Fruit fly (Drosophila melanogaster) whole organism, embryonic: Measurements from ENCODE around the gene Atg13.

ENCODE experiments used
- Antp ChIP-seq: fragments of 200-800 bp; sonication (Bioruptor generic); optimal IDR thresholded peaks from 3 replicates; lab custom pipeline; 2016; ENCODE audit warnings: missing biosample characterization, missing genetic modification characterization
- CG10209 ChIP-seq: fragments of 200-800 bp; sonication (Bioruptor generic); optimal IDR thresholded peaks from 3 replicates; lab custom pipeline; 2017; ENCODE audit warnings: missing biosample characterization, mild to moderate bottlenecking, missing genetic modification characterization, missing genetic modification reagents
- CG10321 ChIP-seq: fragments of 200-800 bp; sonication (Bioruptor generic); IDR thresholded peaks from 2 replicates; pipeline ENCODE4 v1.3.6; 2022; ENCODE audit warnings: missing biosample characterization, missing genetic modification characterization
- CG12071 ChIP-seq: fragments of 200-800 bp; sonication (Bioruptor generic); optimal IDR thresholded peaks from 3 replicates; lab custom pipeline; 2018; ENCODE audit warnings: missing biosample characterization, mild to moderate bottlenecking, missing genetic modification characterization
- CG12659 ChIP-seq: fragments of 200-800 bp; sonication (Bioruptor generic); optimal IDR thresholded peaks from 3 replicates; lab custom pipeline; 2017; ENCODE audit warnings: mild to moderate bottlenecking, missing biosample characterization, missing genetic modification reagents, missing genetic modification characterization
- CG13287 ChIP-seq: fragments of 200-800 bp; sonication (Bioruptor generic); IDR thresholded peaks from 2 replicates; pipeline ENCODE4 v1.3.6; 2022; ENCODE audit warnings: missing biosample characterization, missing genetic modification characterization; ENCODE audit not compliant: partially characterized antibody
- CG14965 ChIP-seq: fragments of 200-800 bp; sonication (Bioruptor generic); optimal IDR thresholded peaks from 2 replicates; lab custom pipeline; 2016; ENCODE audit warnings: missing biosample characterization, missing genetic modification characterization, borderline replicate concordance
- CG15073 ChIP-seq: fragments of 200-800 bp; sonication (Bioruptor generic); optimal IDR thresholded peaks from 2 replicates; lab custom pipeline; 2016; ENCODE audit warnings: missing biosample characterization, missing genetic modification characterization
- CG1603 ChIP-seq: fragments of 200-800 bp; sonication (Bioruptor generic); optimal IDR thresholded peaks from 2 replicates; lab custom pipeline; 2019; ENCODE audit warnings: missing biosample characterization, mild to moderate bottlenecking, missing genetic modification characterization, moderate library complexity
- CG18599 ChIP-seq: fragments of 200-800 bp; sonication (Bioruptor generic); optimal IDR thresholded peaks from 3 replicates; lab custom pipeline; 2017; ENCODE audit warnings: missing biosample characterization, missing genetic modification characterization, mild to moderate bottlenecking, moderate library complexity, missing genetic modification reagents
- CG2120 ChIP-seq: fragments of 200-800 bp; sonication (Bioruptor generic); optimal IDR thresholded peaks from 3 replicates; lab custom pipeline; 2016; ENCODE audit warnings: missing biosample characterization, missing genetic modification characterization
- CG31365 ChIP-seq: fragments of 200-800 bp; sonication (Bioruptor generic); optimal IDR thresholded peaks from 2 replicates; lab custom pipeline; 2018; ENCODE audit warnings: missing biosample characterization, mild to moderate bottlenecking, missing genetic modification characterization
- CG43689 ChIP-seq: fragments of 200-800 bp; sonication (Bioruptor generic); IDR thresholded peaks from 2 replicates; pipeline ENCODE4 v1.3.6; 2022; ENCODE audit warnings: missing biosample characterization, missing genetic modification characterization
- CG6654 ChIP-seq: fragments of 200-800 bp; sonication (Bioruptor generic); optimal IDR thresholded peaks from 2 replicates; lab custom pipeline; 2017; ENCODE audit warnings: missing biosample characterization, mild to moderate bottlenecking, missing genetic modification characterization
- CG6813 ChIP-seq: fragments of 200-800 bp; sonication (Bioruptor generic); optimal IDR thresholded peaks from 2 replicates; lab custom pipeline; 2017; ENCODE audit warnings: missing biosample characterization, missing genetic modification characterization, mild to moderate bottlenecking, moderate library complexity, missing genetic modification reagents
- CG7987 ChIP-seq: fragments of 200-800 bp; sonication (Bioruptor generic); optimal IDR thresholded peaks from 2 replicates; lab custom pipeline; 2018; ENCODE audit warnings: missing biosample characterization, mild to moderate bottlenecking, missing genetic modification characterization, moderate library complexity
- CG8089 ChIP-seq: fragments of 200-800 bp; sonication (Bioruptor generic); optimal IDR thresholded peaks from 3 replicates; lab custom pipeline; 2016; ENCODE audit warnings: missing biosample characterization, missing genetic modification characterization
- CG8478 ChIP-seq: fragments of >200 bp; optimal IDR thresholded peaks from 2 replicates; lab custom pipeline; 2018
- Ets65A ChIP-seq: fragments of 200-800 bp; sonication (Bioruptor generic); peaks from one replicate; lab custom pipeline; 2016; ENCODE audit warnings: missing biosample characterization, missing genetic modification characterization
- GATAe ChIP-seq: fragments of 200-800 bp; sonication (Bioruptor generic); conservative IDR thresholded peaks from 2 replicates; pipeline ENCODE4 v1.3.6; 2022; ENCODE audit warnings: missing biosample characterization, missing genetic modification characterization
- HLH54F ChIP-seq: fragments of 200-800 bp; sonication (Bioruptor generic); optimal IDR thresholded peaks from 3 replicates; lab custom pipeline; 2016; ENCODE audit warnings: missing biosample characterization, missing genetic modification characterization
- Jarid2 ChIP-seq: fragments of 200-800 bp; sonication (Bioruptor generic); optimal IDR thresholded peaks from 3 replicates; lab custom pipeline; 2017; ENCODE audit warnings: mild to moderate bottlenecking, missing biosample characterization, missing genetic modification reagents, missing genetic modification characterization
- Lhr ChIP-seq: fragments of 200-800 bp; sonication (Bioruptor generic); optimal IDR thresholded peaks from 3 replicates; lab custom pipeline; 2017; ENCODE audit warnings: mild to moderate bottlenecking, missing biosample characterization, missing genetic modification reagents, missing genetic modification characterization
- MBD-R2 ChIP-seq: fragments of 200-800 bp; sonication (Bioruptor generic); IDR thresholded peaks from 2 replicates; pipeline ENCODE4 v1.3.6; 2022; ENCODE audit warnings: missing biosample characterization, missing genetic modification characterization
- Nf-YA ChIP-seq: fragments of 200-800 bp; sonication (Bioruptor generic); IDR thresholded peaks from 2 replicates; pipeline ENCODE4 v1.3.6; 2022; ENCODE audit warnings: missing biosample characterization, missing genetic modification characterization
- Nf-YC ChIP-seq: fragments of 200-800 bp; optimal IDR thresholded peaks from 3 replicates; lab custom pipeline; 2019; ENCODE audit warnings: missing biosample characterization, mild to moderate bottlenecking, missing genetic modification characterization, moderate library complexity
- Sin3A ChIP-seq: fragments of >200 bp; optimal IDR thresholded peaks from 2 replicates; lab custom pipeline; 2018
- Xrp1 ChIP-seq: fragments of 200-800 bp; sonication (Bioruptor generic); IDR thresholded peaks from 2 replicates; pipeline ENCODE4 v1.3.6; 2022; ENCODE audit warnings: missing biosample characterization, missing genetic modification characterization
- cas ChIP-seq: fragments of 200-800 bp; sonication (Bioruptor generic); IDR thresholded peaks from 2 replicates; pipeline ENCODE4 v1.3.6; 2022; ENCODE audit warnings: missing biosample characterization, missing genetic modification characterization
- chm ChIP-seq: fragments of 200-800 bp; sonication (Bioruptor generic); IDR thresholded peaks from 2 replicates; pipeline ENCODE4 v1.3.6; 2022; ENCODE audit warnings: missing biosample characterization, missing genetic modification characterization
- da ChIP-seq: fragments of 200-800 bp; sonication (Bioruptor generic); optimal IDR thresholded peaks from 2 replicates; lab custom pipeline; 2016; ENCODE audit warnings: missing biosample characterization, missing genetic modification characterization
- dpn ChIP-seq, 2 experiments: fragments of 200-800 bp; sonication (Bioruptor generic); optimal IDR thresholded peaks; 3 replicates each; lab custom pipeline; 2016; ENCODE audit warnings: missing biosample characterization in 2 of 2, missing genetic modification characterization in 2 of 2
- esg ChIP-seq: fragments of 200-800 bp; sonication (Bioruptor generic); conservative IDR thresholded peaks from 2 replicates; pipeline ENCODE4 v1.3.6; 2022; ENCODE audit warnings: missing biosample characterization, missing genetic modification characterization
- gce ChIP-seq: fragments of 200-800 bp; sonication (Bioruptor generic); IDR thresholded peaks from 3 replicates; pipeline ENCODE4 v1.3.6; 2022; ENCODE audit warnings: missing biosample characterization, missing genetic modification characterization
- gcm ChIP-seq: fragments of 200-800 bp; sonication (Bioruptor generic); optimal IDR thresholded peaks from 2 replicates; lab custom pipeline; 2019; ENCODE audit warnings: missing biosample characterization, mild to moderate bottlenecking, missing genetic modification characterization, moderate library complexity
- grau ChIP-seq: fragments of 200-800 bp; optimal IDR thresholded peaks from 3 replicates; lab custom pipeline; 2019; ENCODE audit warnings: missing biosample characterization, mild to moderate bottlenecking, missing genetic modification characterization, moderate library complexity
- hbn ChIP-seq: fragments of 200-800 bp; sonication (Bioruptor generic); IDR thresholded peaks from 2 replicates; pipeline ENCODE4 v1.3.6; 2022; ENCODE audit warnings: missing biosample characterization, missing genetic modification characterization; ENCODE audit not compliant: partially characterized antibody
- hkb ChIP-seq, 2 experiments: fragments of 200-800 bp in 1 of 2; fragments of >200 bp in 1 of 2; sonication (Bioruptor generic) in 1 of 2; IDR thresholded peaks in 1 of 2; optimal IDR thresholded peaks in 1 of 2; 2 replicates each; pipeline versions ENCODE4 v1.3.6 to Lab custom; 2017 to 2022; ENCODE audit warnings: missing biosample characterization in 1 of 2, missing genetic modification characterization in 1 of 2
- insv ChIP-seq, 2 experiments: fragments of 200-800 bp; sonication (Bioruptor generic); optimal IDR thresholded peaks; 3 replicates each; lab custom pipeline; 2016 to 2018; ENCODE audit warnings: missing biosample characterization in 2 of 2, missing genetic modification characterization in 2 of 2
- jigr1 ChIP-seq: fragments of 200-800 bp; sonication (Bioruptor generic); IDR thresholded peaks from 3 replicates; pipeline ENCODE4 v1.3.6; 2022; ENCODE audit warnings: missing biosample characterization, missing genetic modification characterization
- jing ChIP-seq: fragments of 200-800 bp; sonication (Bioruptor generic); optimal IDR thresholded peaks from 2 replicates; lab custom pipeline; 2018; ENCODE audit warnings: missing biosample characterization, mild to moderate bottlenecking, missing genetic modification characterization
- klu ChIP-seq: fragments of 200-800 bp; sonication (Bioruptor generic); IDR thresholded peaks from 2 replicates; pipeline ENCODE4 v1.3.6; 2022; ENCODE audit warnings: missing biosample characterization, missing genetic modification characterization
- lbe ChIP-seq: fragments of 200-800 bp; sonication (Bioruptor generic); optimal IDR thresholded peaks from 2 replicates; lab custom pipeline; 2016; ENCODE audit warnings: missing biosample characterization, mild to moderate bottlenecking, missing genetic modification characterization
- nerfin-1 ChIP-seq: fragments of 200-800 bp; sonication (Bioruptor generic); optimal IDR thresholded peaks from 3 replicates; lab custom pipeline; 2019; ENCODE audit warnings: missing biosample characterization, mild to moderate bottlenecking, missing genetic modification characterization, moderate library complexity
- p53 ChIP-seq: fragments of 200-800 bp; sonication (Bioruptor generic); optimal IDR thresholded peaks from 2 replicates; lab custom pipeline; 2016; ENCODE audit warnings: missing biosample characterization, missing genetic modification characterization
- pita ChIP-seq: fragments of 200-800 bp; sonication (Bioruptor generic); optimal IDR thresholded peaks from 2 replicates; lab custom pipeline; 2017; ENCODE audit warnings: missing biosample characterization, mild to moderate bottlenecking, missing genetic modification characterization
- row ChIP-seq: fragments of 200-800 bp; sonication (Bioruptor generic); IDR thresholded peaks from 3 replicates; pipeline ENCODE4 v1.3.6; 2022; ENCODE audit warnings: missing biosample characterization, missing genetic modification characterization
- scrt ChIP-seq: fragments of 200-800 bp; sonication (Bioruptor generic); optimal IDR thresholded peaks from 2 replicates; lab custom pipeline; 2018; ENCODE audit warnings: missing biosample characterization, mild to moderate bottlenecking, missing genetic modification characterization, moderate library complexity
- ttk ChIP-seq: fragments of 200-800 bp; sonication (Bioruptor generic); IDR thresholded peaks from 2 replicates; pipeline ENCODE4 v2.1.2; 2022; ENCODE audit warnings: missing biosample characterization, missing genetic modification characterization
- zen2 ChIP-seq: fragments of 200-800 bp; sonication (Bioruptor generic); IDR thresholded peaks from 3 replicates; pipeline ENCODE4 v1.3.6; 2022; ENCODE audit warnings: missing biosample characterization, missing genetic modification characterization; ENCODE audit not compliant: partially characterized antibody

Atg13 gene

DNA sequence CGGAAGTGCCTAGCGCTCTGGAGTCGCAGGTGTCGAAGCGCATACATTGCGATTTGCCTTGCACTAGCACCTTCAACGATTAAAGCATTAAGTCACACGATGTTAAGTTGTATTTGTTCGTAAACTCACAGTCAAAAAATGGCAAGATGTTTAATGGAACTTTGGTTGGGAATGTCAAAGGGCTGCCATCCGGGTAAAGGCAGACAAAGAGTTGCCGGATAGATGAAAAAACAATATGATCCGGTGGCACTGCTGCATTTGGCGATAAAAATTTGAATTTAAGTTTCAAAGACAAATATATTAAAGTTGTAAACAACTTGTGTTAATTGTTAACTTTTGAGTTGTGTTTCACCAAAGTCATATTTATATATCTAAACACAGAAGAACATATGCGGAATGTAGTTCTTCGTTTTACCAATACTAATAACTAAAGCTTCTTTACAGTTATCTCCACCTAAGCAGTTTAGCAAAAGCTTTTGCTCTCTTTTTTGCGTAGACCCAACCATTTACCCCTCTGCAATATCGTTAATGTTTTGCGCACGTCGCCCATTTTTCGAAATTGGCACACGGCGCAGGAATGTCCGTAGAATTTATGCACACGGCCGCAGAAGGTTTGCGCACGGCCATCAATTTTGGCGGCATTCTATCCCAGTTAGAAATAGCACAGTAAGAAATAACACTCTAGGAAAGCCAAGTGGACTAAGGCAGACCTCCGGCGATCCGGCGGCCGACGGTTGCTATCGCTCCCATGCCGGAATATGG lies 33.1 kb upstream of the Atg13 start, which contains the start of gene Coq2 (continued):
- TF ChIP-seq CG1603 (peak; percentile 72), GATAe (GFP tag; lab: Robert Waterston, UW) (peak; percentile 24; the same call in 1 of the 2 replicates), gce (GFP tag; lab: Robert Waterston, UW) (no peak), CG13287 (GFP tag; lab: Robert Waterston, UW) (peak; percentile 44; the same call in 1 of the 2 replicates), CG8089 (GFP tag; lab: Kevin White, UChicago) (no peak), Jarid2 (GFP tag; lab: Kevin White, UChicago) (no peak), Antp (GFP tag; lab: Kevin White, UChicago) (no peak), MBD-R2 (GFP tag; lab: Robert Waterston, UW) (peak; percentile 82), CG12071 (no peak), Xrp1 (no peak), CG6813 (GFP tag; lab: Kevin White, UChicago) (no peak), hbn (GFP tag; lab: Robert Waterston, UW) (no peak), CG43689 (GFP tag; lab: Robert Waterston, UW) (no peak), CG10209 (GFP tag; lab: Kevin White, UChicago) (no peak), CG7987 (GFP tag; lab: Kevin White, UChicago) (no peak), Lhr (GFP tag; lab: Kevin White, UChicago) (peak; percentile 88), pita (peak; percentile 15), chm (no peak), CG6654 (GFP tag; lab: Kevin White, UChicago) (no peak), CG15073 (GFP tag; lab: Kevin White, UChicago) (no peak), jigr1 (GFP tag; lab: Robert Waterston, UW) (no peak), Ets65A (GFP tag; lab: Kevin White, UChicago) (no peak), Sin3A (lab: Kevin White, UChicago) (peak; percentile 8), scrt (GFP tag; lab: Kevin White, UChicago) (no peak), grau (tag; lab: Kevin White, UChicago) (no peak), nerfin-1 (tag; lab: Kevin White, UChicago) (no peak), hkb (optimal IDR thresholded peaks at IDR 0.05; lab: Kevin White, UChicago) (peak; percentile 42), hkb (GFP tag; IDR thresholded peaks at IDR 0.05; lab: Robert Waterston, UW) (no peak), row (GFP tag; lab: Robert Waterston, UW) (peak; percentile 28; the same call in 1 of the 3 replicates), CG2120 (GFP tag; lab: Kevin White, UChicago) (peak; percentile 25), ttk (GFP tag; lab: Robert Waterston, UW) (no peak), insv (GFP tag; optimal IDR thresholded peaks at IDR 0.05; lab: Kevin White, UChicago) (peak in 1 of 2 experiments; percentile 93), jing (GFP tag; lab: Kevin White, UChicago) (no peak), gcm (GFP tag; lab: Kevin White, UChicago) (no peak), CG18599 (GFP tag; lab: Kevin White, UChicago) (no peak), dpn (GFP tag; optimal IDR thresholded peaks at IDR 0.05; lab: Kevin White, UChicago) (no peak), Nf-YA (GFP tag; lab: Robert Waterston, UW) (no peak), HLH54F (GFP tag; lab: Kevin White, UChicago) (no peak), zen2 (GFP tag; lab: Robert Waterston, UW) (no peak), Nf-YC (tag; lab: Kevin White, UChicago) (peak; percentile 59), CG14965 (GFP tag; lab: Kevin White, UChicago) (no peak), klu (GFP tag; lab: Robert Waterston, UW) (no peak), CG8478 (lab: Kevin White, UChicago) (no peak), lbe (GFP tag; lab: Kevin White, UChicago) (no peak), CG12659 (GFP tag; lab: Kevin White, UChicago) (peak; percentile 25), cas (GFP tag; lab: Robert Waterston, UW) (no peak), da (GFP tag; lab: Kevin White, UChicago) (no peak), CG10321 (no peak), esg (GFP tag; lab: Robert Waterston, UW) (no peak), CG31365 (tag; lab: Kevin White, UChicago) (peak; percentile 30), p53 (GFP tag; lab: Kevin White, UChicago) (no peak)
